Worm (Caenorhabditis elegans): ENCODE measurements around the gene dct-14.

dct-14 gene

DNA sequence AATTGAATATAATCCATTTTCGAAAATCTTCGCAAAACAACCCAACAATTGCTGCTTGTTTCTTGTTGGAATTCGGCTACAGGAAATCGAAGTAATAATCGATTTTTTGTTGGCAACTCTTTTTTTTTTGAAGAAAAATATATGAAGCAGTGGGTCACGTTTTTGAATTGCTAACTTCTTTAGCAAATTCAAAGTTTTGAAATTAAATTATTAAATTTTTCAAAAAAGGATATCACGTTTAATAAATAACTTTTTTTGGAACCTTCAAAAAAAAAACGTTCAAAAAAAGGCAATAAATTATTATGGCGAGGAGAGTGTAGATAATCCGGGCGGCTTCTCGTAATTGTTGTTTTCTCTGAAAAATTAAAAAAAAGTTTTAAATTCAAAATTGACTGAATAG, 35.9 kb upstream of the dct-14 start, which contains the start of gene Y38H6C.15:
Gene Y38H6C.15, minus strand, starts transcription at position 101 of the 400 bp plus-strand sequence.
- TF ChIP-seq madf-5 (GFP tag; IDR thresholded peaks at IDR 0.05) = no peak
- no peak for TF ChIP-seq ceh-32 (tag; optimal IDR thresholded peaks at IDR 0.05; ENCODE audit: poor library complexity)
- TF ChIP-seq dmd-8 (GFP tag; IDR thresholded peaks at IDR 0.05) = no peak
- no peak for TF ChIP-seq tra-1 (GFP tag; IDR thresholded peaks at IDR 0.05)
- no peak for TF ChIP-seq R02D3.7 (tag; optimal IDR thresholded peaks at IDR 0.05)
- no peak for TF ChIP-seq tag-97 (GFP tag; IDR thresholded peaks at IDR 0.05)
- TF ChIP-seq dpl-1 (GFP tag; optimal IDR thresholded peaks at IDR 0.05) = no peak
- TF ChIP-seq D1046.2 (GFP tag; IDR thresholded peaks at IDR 0.05) = no peak
- no peak for TF ChIP-seq snpc-1.2 (GFP tag; IDR thresholded peaks at IDR 0.05)
- TF ChIP-seq lin-13 (GFP tag; optimal IDR thresholded peaks at IDR 0.05) = no peak
- no peak for TF ChIP-seq ctbp-1 (GFP tag; IDR thresholded peaks at IDR 0.05)
- TF ChIP-seq zfp-3 (GFP tag; conservative IDR thresholded peaks at IDR 0.05) = no peak
- TF ChIP-seq cey-2 (tag; optimal IDR thresholded peaks at IDR 0.05; ENCODE audit: borderline replicate concordance, insufficient read depth) = no peak
- no peak for TF ChIP-seq zip-2 (tag; optimal IDR thresholded peaks at IDR 0.05)
- no peak for TF ChIP-seq daf-8 (GFP tag; IDR thresholded peaks at IDR 0.05)
- no peak for TF ChIP-seq F10B5.3 (tag; optimal IDR thresholded peaks at IDR 0.05)

- TF ChIP-seq rbr-2 (tag; optimal IDR thresholded peaks at IDR 0.05) = no peak
- TF ChIP-seq duxl-1 (tag; optimal IDR thresholded peaks at IDR 0.05; ENCODE audit: poor library complexity) = no peak
- no peak for TF ChIP-seq tag-97 (GFP tag; IDR thresholded peaks at IDR 0.05)
- no peak for TF ChIP-seq R02D3.7 (tag; optimal IDR thresholded peaks at IDR 0.05)
- no peak for TF ChIP-seq attf-4 (tag; optimal IDR thresholded peaks at IDR 0.05)
- no peak for TF ChIP-seq nhr-102 (tag; optimal IDR thresholded peaks at IDR 0.05)
- TF ChIP-seq hmg-1.1 (GFP tag; IDR thresholded peaks at IDR 0.05) = no peak
- TF ChIP-seq mdt-29 (GFP tag; IDR thresholded peaks at IDR 0.05) = no peak
These were observed 33.8 kb upstream of the dct-14 start, which contains the start of gene famh-161 for ce11 chrV:20534072-20534471. Gene famh-161 (minus strand): TSS chrV:20534172.

DNA sequence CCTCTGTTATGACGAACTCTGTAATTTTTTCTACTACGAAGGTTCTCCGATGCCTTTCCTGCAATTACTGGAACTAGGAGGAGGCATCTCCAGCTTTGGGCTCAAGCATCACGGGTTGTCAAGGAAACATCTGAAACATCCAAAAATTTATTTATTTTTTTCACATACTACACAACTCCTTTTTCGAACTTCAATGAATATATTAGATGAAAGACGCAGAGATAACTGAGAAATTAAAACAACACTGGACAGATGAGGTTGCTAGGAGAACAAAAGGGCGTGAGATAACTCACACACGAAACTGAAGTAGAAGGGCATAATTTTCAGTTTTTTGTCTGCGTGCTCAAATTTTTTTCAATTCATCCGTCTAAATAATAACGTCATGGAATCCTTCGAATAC, 27.2 kb upstream of the dct-14 start, which contains the start of gene Y38H6C.13:
Gene Y38H6C.13, plus strand, starts transcription at position 301 of the 400 bp plus-strand sequence.
- TF ChIP-seq dmd-6 (GFP tag; IDR thresholded peaks at IDR 0.05) (no peak), lir-3 (tag; optimal IDR thresholded peaks at IDR 0.05) (no peak), skn-1 (tag; optimal IDR thresholded peaks at IDR 0.05) (no peak), F44E2.7 (GFP tag; IDR thresholded peaks at IDR 0.05) (no peak), lim-7 (GFP tag; IDR thresholded peaks at IDR 0.05) (no peak), gei-8 (GFP tag; optimal IDR thresholded peaks at IDR 0.05) (no peak), ceh-32 (tag; optimal IDR thresholded peaks at IDR 0.05; ENCODE audit: poor library complexity) (no peak), egl-43 (GFP tag; IDR thresholded peaks at IDR 0.05) (no peak), jun-1 (tag; optimal IDR thresholded peaks at IDR 0.05) (no peak), tag-97 (GFP tag; IDR thresholded peaks at IDR 0.05) (no peak), vab-7 (GFP tag; IDR thresholded peaks at IDR 0.05) (no peak), ces-1 (GFP tag; optimal IDR thresholded peaks at IDR 0.05) (no peak)

DNA sequence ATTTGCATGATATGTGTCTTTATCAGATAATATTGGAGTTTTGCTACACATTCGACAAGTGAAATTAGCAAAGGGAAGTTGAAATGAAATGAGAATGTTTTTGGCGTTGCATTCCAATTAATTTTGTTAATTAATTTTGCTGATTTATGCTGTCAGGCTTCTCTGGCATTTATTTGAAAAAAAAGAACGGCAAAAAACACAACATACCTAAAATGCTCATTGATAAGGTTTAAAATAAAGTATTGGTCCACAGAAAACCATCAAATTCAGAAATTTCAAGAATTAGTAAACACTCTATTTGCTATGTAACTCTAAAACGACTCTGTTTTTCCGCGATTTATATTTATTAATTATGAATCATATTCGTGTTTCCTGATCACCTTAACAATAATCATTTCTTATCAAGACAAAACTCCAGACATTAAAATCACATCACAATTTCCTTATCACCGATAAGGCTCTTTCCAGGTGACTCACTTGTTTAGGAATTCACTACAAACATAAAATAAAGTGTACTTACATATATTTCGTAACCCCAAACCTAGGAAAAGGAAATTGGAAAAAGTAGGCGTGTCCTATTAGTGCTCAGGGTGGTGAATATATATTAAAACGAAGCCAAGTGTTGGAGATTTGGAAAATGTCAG, 25.6 kb upstream of the dct-14 start, which contains the start of the genes srh-166 and Y38H6C.24:
Gene srh-166, minus strand, starts transcription at position 51 of the 644 bp plus-strand sequence.
Gene Y38H6C.24, plus strand, starts transcription at position 620 of the 644 bp plus-strand sequence.
- TF ChIP-seq php-3 (GFP tag; IDR thresholded peaks at IDR 0.05) (peak; percentile 68), D1046.2 (GFP tag; IDR thresholded peaks at IDR 0.05) (no peak), daf-16 (GFP tag; optimal IDR thresholded peaks at IDR 0.05) (no peak), daf-16 (tag; optimal IDR thresholded peaks at IDR 0.05) (peak; percentile 60), dmd-6 (GFP tag; IDR thresholded peaks at IDR 0.05) (peak; percentile 44; the same call in 1 of the 2 replicates), pqm-1 (tag; optimal IDR thresholded peaks at IDR 0.05) (peak; percentile 81), zfp-2 (tag; optimal IDR thresholded peaks at IDR 0.05) (no peak), F44E2.7 (GFP tag; IDR thresholded peaks at IDR 0.05) (no peak), nhr-6 (tag; optimal IDR thresholded peaks at IDR 0.05) (peak; percentile 15), nhr-28 (tag; optimal IDR thresholded peaks at IDR 0.05) (peak; percentile 84), egl-43 (GFP tag; IDR thresholded peaks at IDR 0.05) (no peak), nhr-102 (tag; optimal IDR thresholded peaks at IDR 0.05) (no peak)

Measured in whole organism, L4 larva.